Fruit fly (Drosophila melanogaster): Measurements from ENCODE around the gene Men-b.

The Men-b gene

dm6 chr3R:27204694-27205414 is 53.4 kb downstream of the Men-b start (continued):
- TF ChIP-seq CG10565 (GFP tag; optimal IDR thresholded peaks at IDR 0.05) (no peak), row (GFP tag; IDR thresholded peaks at IDR 0.05) (peak; percentile 78), Abd-B (GFP tag; optimal IDR thresholded peaks at IDR 0.05) (peak; percentile 31), Chrac-16 (GFP tag; optimal IDR thresholded peaks at IDR 0.05) (no peak), Dip3 (GFP tag; optimal IDR thresholded peaks at IDR 0.05) (no peak), CG3407 (GFP tag; optimal IDR thresholded peaks at IDR 0.05) (no peak), Oli (tag; optimal IDR thresholded peaks at IDR 0.05) (peak; percentile 30), trem (tag; optimal IDR thresholded peaks at IDR 0.05) (peak; percentile 31), CG33213 (GFP tag; optimal IDR thresholded peaks at IDR 0.05) (no peak), cato (GFP tag; optimal IDR thresholded peaks at IDR 0.05; ENCODE audit: borderline replicate concordance) (no peak), sob (GFP tag; IDR thresholded peaks at IDR 0.05) (no peak; the same call in 1 of the 2 replicates), fru (optimal IDR thresholded peaks at IDR 0.05) (no peak), NC2α (GFP tag; optimal IDR thresholded peaks at IDR 0.05) (no peak), Deaf1 (tag; optimal IDR thresholded peaks at IDR 0.05) (no peak), pnt (GFP tag; optimal IDR thresholded peaks at IDR 0.05) (no peak), scrt (GFP tag; optimal IDR thresholded peaks at IDR 0.05) (peak; percentile 10), H2.0 (GFP tag; IDR thresholded peaks at IDR 0.05) (no peak), CG12071 (GFP tag; optimal IDR thresholded peaks at IDR 0.05) (no peak), CG32772 (GFP tag; IDR thresholded peaks at IDR 0.05) (0 out of 2 replicates have a peak, but pooled peaks have one; percentile 11), C15 (GFP tag; IDR thresholded peaks at IDR 0.05) (no peak), az2 (GFP tag; optimal IDR thresholded peaks at IDR 0.05) (no peak), salm (tag; optimal IDR thresholded peaks at IDR 0.05) (no peak), pan (optimal IDR thresholded peaks at IDR 0.05) (no peak), pan (GFP tag; optimal IDR thresholded peaks at IDR 0.05 in 1 of 2, IDR thresholded peaks at IDR 0.05 in 1 of 2) (no peak), phol (tag; optimal IDR thresholded peaks at IDR 0.05) (peak; percentile 55), Hmx (GFP tag; optimal IDR thresholded peaks at IDR 0.05) (no peak), Hsf (GFP tag; optimal IDR thresholded peaks at IDR 0.05) (no peak), ttk (GFP tag; IDR thresholded peaks at IDR 0.05) (no peak), repo (GFP tag; optimal IDR thresholded peaks at IDR 0.05) (no peak), dmrt11E (tag; optimal IDR thresholded peaks at IDR 0.05) (peak; percentile 61), CG4730 (GFP tag; IDR thresholded peaks at IDR 0.05) (no peak), CG14860 (GFP tag; IDR thresholded peaks at IDR 0.05; ENCODE audit: partially characterized antibody) (no peak), CG8089 (GFP tag; optimal IDR thresholded peaks at IDR 0.05) (no peak)

Measured in whole organism, embryonic.